Worm (Caenorhabditis elegans) whole organism, L2 larva: ENCODE data around the gene inx-3.

Experiments used
- aly-2 ChIP-seq: fragments of 150-350 bp; optimal IDR thresholded peaks from 2 replicates; lab custom pipeline; 2014; ENCODE audit warnings: missing biosample characterization, missing genetic modification characterization
- blmp-1 ChIP-seq: sonication (generic microtip); optimal IDR thresholded peaks from 2 replicates; lab custom pipeline; 2017; ENCODE audit warnings: missing genetic modification characterization, mild to moderate bottlenecking, missing compliant biosample characterization, antibody characterized with exemption, moderate library complexity; ENCODE audit not compliant: insufficient read depth
- ceh-16 ChIP-seq: fragments of 150-350 bp; optimal IDR thresholded peaks from 2 replicates; lab custom pipeline; 2014; ENCODE audit warnings: missing biosample characterization, missing genetic modification characterization
- ceh-82 ChIP-seq: fragments of 150-350 bp; optimal IDR thresholded peaks from 2 replicates; lab custom pipeline; 2014; ENCODE audit warnings: missing biosample characterization, missing genetic modification characterization
- crh-2 ChIP-seq: sonication (generic microtip); optimal IDR thresholded peaks from 2 replicates; lab custom pipeline; 2017; ENCODE audit warnings: missing biosample characterization, missing genetic modification characterization
- lsy-2 ChIP-seq, 2 experiments: fragments of 150-350 bp in 1 of 2; sonication (generic microtip) in 1 of 2; optimal IDR thresholded peaks; 2 replicates each; lab custom pipeline; 2014 to 2017; ENCODE audit warnings: missing biosample characterization in 2 of 2, missing genetic modification characterization in 2 of 2
- nhr-10 ChIP-seq: sonication (generic microtip); optimal IDR thresholded peaks from 2 replicates; lab custom pipeline; 2017; ENCODE audit warnings: missing biosample characterization, missing genetic modification characterization
- nhr-11 ChIP-seq: fragments of 150-350 bp; optimal IDR thresholded peaks from 2 replicates; lab custom pipeline; 2014; ENCODE audit warnings: missing biosample characterization, missing genetic modification characterization
- nhr-12 ChIP-seq: fragments of 150-350 bp; optimal IDR thresholded peaks from 2 replicates; lab custom pipeline; 2014; ENCODE audit warnings: missing biosample characterization, missing genetic modification characterization
- nhr-77 ChIP-seq: fragments of 150-350 bp; optimal IDR thresholded peaks from 2 replicates; lab custom pipeline; 2014; ENCODE audit warnings: missing biosample characterization, missing genetic modification characterization
- snpc-4 ChIP-seq: fragments of 150-350 bp; optimal IDR thresholded peaks from 2 replicates; lab custom pipeline; 2014; ENCODE audit warnings: missing biosample characterization, missing genetic modification characterization
- unc-62 ChIP-seq: fragments of 150-350 bp; optimal IDR thresholded peaks from 2 replicates; lab custom pipeline; 2014; ENCODE audit warnings: missing biosample characterization, missing genetic modification reagents, missing genetic modification characterization

- no peak for TF ChIP-seq unc-62 (GFP tag; lab: Kevin White, UChicago)
- no peak for TF ChIP-seq nhr-11
- no peak for TF ChIP-seq ceh-16 (tag; lab: Kevin White, UChicago)
- no peak for TF ChIP-seq nhr-10 (tag; lab: Kevin White, UChicago)
- TF ChIP-seq snpc-4 (tag; lab: Kevin White, UChicago): no peak
- no peak for TF ChIP-seq crh-2
- no peak for TF ChIP-seq lsy-2 (tag; optimal IDR thresholded peaks at IDR 0.05; lab: Kevin White, UChicago)
- no peak for TF ChIP-seq nhr-77 (tag; lab: Kevin White, UChicago)
- TF ChIP-seq aly-2 (tag; lab: Kevin White, UChicago): no peak
- no peak for TF ChIP-seq ceh-82
- TF ChIP-seq nhr-12 (tag; lab: Kevin White, UChicago): no peak
- TF ChIP-seq blmp-1 (tag; lab: Kevin White, UChicago): no peak
Measured at ce11 chrX:5994004-5994403, 2.0 kb upstream of the inx-3 start.
